Worm (Caenorhabditis elegans): ENCODE results near the gene K02G10.5.
A peak's percentile ranks its signal among the peaks of the same experiment; 100 is the strongest.

ce11 chrX:4662293-4662825, 28.6 kb downstream of the K02G10.5 start:
- TF ChIP-seq hlh-8 (tag; optimal IDR thresholded peaks at IDR 0.05) (no peak), nfya-1 (tag; optimal IDR thresholded peaks at IDR 0.05) (peak; percentile 21), hlh-6 (tag; optimal IDR thresholded peaks at IDR 0.05) (no peak), eyg-1 (tag; optimal IDR thresholded peaks at IDR 0.05) (no peak), sdc-2 (tag; optimal IDR thresholded peaks at IDR 0.05) (no peak)
